Worm (Caenorhabditis elegans) whole organism, mixed stage, embryonic: Measurements from ENCODE around the gene ZC404.2.

Source experiments
- M03D4.4 ChIP-seq: sonication (generic microtip); optimal IDR thresholded peaks from 2 replicates; lab custom pipeline; 2017; ENCODE audit warnings: mild to moderate bottlenecking, missing genetic modification characterization, missing compliant biosample characterization
- bed-3 ChIP-seq: fragments of 200-800 bp; sonication (Bioruptor generic); optimal IDR thresholded peaks from 3 replicates; lab custom pipeline; 2018; ENCODE audit warnings: mild to moderate bottlenecking, missing genetic modification characterization, moderate library complexity, missing compliant biosample characterization
- blmp-1 ChIP-seq: fragments of 150-350 bp; optimal IDR thresholded peaks from 2 replicates; lab custom pipeline; 2014; ENCODE audit warnings: missing biosample characterization, missing genetic modification characterization
- ceh-39 ChIP-seq: fragments of 150-350 bp; optimal IDR thresholded peaks from 2 replicates; lab custom pipeline; 2014; ENCODE audit warnings: missing biosample characterization, missing genetic modification characterization
- ceh-43 ChIP-seq: fragments of 200-800 bp; sonication (Bioruptor generic); optimal IDR thresholded peaks from 2 replicates; lab custom pipeline; 2018; ENCODE audit warnings: mild to moderate bottlenecking, missing genetic modification characterization, moderate library complexity, missing compliant biosample characterization
- ceh-83 ChIP-seq: fragments of 200-800 bp; sonication (Bioruptor generic); optimal IDR thresholded peaks from 2 replicates; lab custom pipeline; 2018; ENCODE audit warnings: mild to moderate bottlenecking, missing genetic modification characterization, missing compliant biosample characterization
- ces-1 ChIP-seq: fragments of 150-350 bp; optimal IDR thresholded peaks from 2 replicates; lab custom pipeline; 2014; ENCODE audit warnings: missing biosample characterization, missing genetic modification reagents, missing genetic modification characterization
- cnd-1 ChIP-seq: fragments of 200-800 bp; sonication (Bioruptor generic); optimal IDR thresholded peaks from 2 replicates; lab custom pipeline; 2018; ENCODE audit warnings: mild to moderate bottlenecking, missing genetic modification characterization, missing compliant biosample characterization
- drap-1 ChIP-seq: fragments of 200-800 bp; sonication (Bioruptor generic); optimal IDR thresholded peaks from 3 replicates; lab custom pipeline; 2018; ENCODE audit warnings: mild to moderate bottlenecking, missing genetic modification characterization, missing compliant biosample characterization
- elt-3 ChIP-seq: fragments of 150-350 bp; optimal IDR thresholded peaks from 2 replicates; lab custom pipeline; 2014; ENCODE audit warnings: missing biosample characterization, missing genetic modification characterization
- flh-1 ChIP-seq: fragments of 200-800 bp; sonication (Bioruptor generic); optimal IDR thresholded peaks from 2 replicates; lab custom pipeline; 2018; ENCODE audit warnings: mild to moderate bottlenecking, missing genetic modification characterization, moderate library complexity, missing compliant biosample characterization
- ham-2 ChIP-seq: fragments of 200-800 bp; sonication (Bioruptor generic); optimal IDR thresholded peaks from 2 replicates; lab custom pipeline; 2018; ENCODE audit warnings: mild to moderate bottlenecking, missing genetic modification characterization, missing compliant biosample characterization
- hlh-1 ChIP-seq: fragments of 150-350 bp; optimal IDR thresholded peaks from 2 replicates; lab custom pipeline; 2014; ENCODE audit warnings: missing biosample characterization, missing genetic modification reagents, missing genetic modification characterization
- lsy-2 ChIP-seq: fragments of 150-350 bp; optimal IDR thresholded peaks from 2 replicates; lab custom pipeline; 2014; ENCODE audit warnings: missing biosample characterization, missing genetic modification characterization
- mab-5 ChIP-seq: fragments of 150-350 bp; optimal IDR thresholded peaks from 2 replicates; lab custom pipeline; 2014; ENCODE audit warnings: missing biosample characterization, missing genetic modification characterization
- mep-1 ChIP-seq: fragments of 150-350 bp; optimal IDR thresholded peaks from 2 replicates; lab custom pipeline; 2017; ENCODE audit warnings: missing biosample characterization, missing genetic modification reagents, missing genetic modification characterization, inconsistent platforms
- mls-2 ChIP-seq: sonication (generic microtip); optimal IDR thresholded peaks from 2 replicates; lab custom pipeline; 2016; ENCODE audit warnings: mild to moderate bottlenecking, missing genetic modification characterization, moderate library complexity, missing compliant biosample characterization
- nhr-2 ChIP-seq: fragments of 150-350 bp; optimal IDR thresholded peaks from 2 replicates; lab custom pipeline; 2014; ENCODE audit warnings: missing biosample characterization, missing genetic modification characterization
- nhr-237 ChIP-seq: fragments of 150-350 bp; optimal IDR thresholded peaks from 2 replicates; lab custom pipeline; 2014; ENCODE audit warnings: missing biosample characterization, missing genetic modification characterization
- nhr-28 ChIP-seq: fragments of 150-350 bp; optimal IDR thresholded peaks from 2 replicates; lab custom pipeline; 2014; ENCODE audit warnings: missing biosample characterization, missing genetic modification characterization
- nhr-76 ChIP-seq: sonication (generic microtip); optimal IDR thresholded peaks from 2 replicates; lab custom pipeline; 2017; ENCODE audit warnings: missing biosample characterization, missing genetic modification characterization
- pha-4 ChIP-seq: fragments of 150-350 bp; optimal IDR thresholded peaks from 2 replicates; lab custom pipeline; 2018; ENCODE audit warnings: missing biosample characterization, missing genetic modification reagents, missing genetic modification characterization
- sem-2 ChIP-seq: fragments of 200-800 bp; sonication (Bioruptor generic); optimal IDR thresholded peaks from 2 replicates; lab custom pipeline; 2018; ENCODE audit warnings: mild to moderate bottlenecking, missing genetic modification characterization, missing compliant biosample characterization
- snpc-4 ChIP-seq: fragments of 150-350 bp; optimal IDR thresholded peaks from 2 replicates; lab custom pipeline; 2014; ENCODE audit warnings: missing biosample characterization, missing genetic modification characterization
- sptf-1 ChIP-seq: sonication (generic microtip); optimal IDR thresholded peaks from 2 replicates; lab custom pipeline; 2017; ENCODE audit warnings: mild to moderate bottlenecking, missing genetic modification characterization, moderate library complexity, missing compliant biosample characterization
- tbx-8 ChIP-seq: fragments of 200-800 bp; sonication (Bioruptor generic); optimal IDR thresholded peaks from 2 replicates; lab custom pipeline; 2018; ENCODE audit warnings: mild to moderate bottlenecking, missing genetic modification characterization, moderate library complexity, missing compliant biosample characterization
- unc-120 ChIP-seq: sonication (generic microtip); optimal IDR thresholded peaks from 2 replicates; lab custom pipeline; 2017; ENCODE audit warnings: missing genetic modification characterization, missing compliant biosample characterization; ENCODE audit not compliant: poor library complexity, severe bottlenecking
- unc-39 ChIP-seq: fragments of 150-350 bp; optimal IDR thresholded peaks from 2 replicates; lab custom pipeline; 2014; ENCODE audit warnings: missing biosample characterization, missing genetic modification characterization
- unc-62 ChIP-seq: fragments of 150-350 bp; optimal IDR thresholded peaks from 2 replicates; lab custom pipeline; 2014; ENCODE audit warnings: missing biosample characterization, missing genetic modification reagents, missing genetic modification characterization
- zip-8 ChIP-seq: fragments of 150-350 bp; optimal IDR thresholded peaks from 2 replicates; lab custom pipeline; 2014; ENCODE audit warnings: missing biosample characterization, missing genetic modification characterization
- ztf-11 ChIP-seq: fragments of 150-350 bp; optimal IDR thresholded peaks from 2 replicates; lab custom pipeline; 2014; ENCODE audit warnings: missing biosample characterization, missing genetic modification characterization

The ZC404.2 gene

ce11 chrV:6803992-6804391, 16.2 kb downstream of the ZC404.2 start, which contains the start of gene dmsr-11:
TSS of gene dmsr-11 (minus strand) at chrV:6804092.
- TF ChIP-seq pha-4 (tag; lab: Kevin White, UChicago) = no peak
- no peak for TF ChIP-seq mep-1 (tag; lab: Kevin White, UChicago)
- no peak for TF ChIP-seq bed-3 (GFP tag; lab: Kevin White, UChicago)
- TF ChIP-seq cnd-1 (tag; lab: Kevin White, UChicago) = no peak
- no peak for TF ChIP-seq lsy-2 (tag; lab: Kevin White, UChicago)
- no peak for TF ChIP-seq snpc-4 (tag; lab: Kevin White, UChicago)
- TF ChIP-seq nhr-76 = no peak
- TF ChIP-seq zip-8 (tag; lab: Kevin White, UChicago) = no peak
- no peak for TF ChIP-seq mls-2 (tag; lab: Kevin White, UChicago)
- no peak for TF ChIP-seq unc-39 (tag; lab: Kevin White, UChicago)
- no peak for TF ChIP-seq ces-1
- no peak for TF ChIP-seq elt-3
- TF ChIP-seq sem-2 (GFP tag; lab: Kevin White, UChicago) = no peak
- TF ChIP-seq ceh-83 (GFP tag; lab: Kevin White, UChicago) = no peak
- TF ChIP-seq ham-2 (GFP tag; lab: Kevin White, UChicago) = no peak
- TF ChIP-seq nhr-237 (tag; lab: Kevin White, UChicago) = no peak
- TF ChIP-seq unc-62 (GFP tag; lab: Kevin White, UChicago) = no peak
- no peak for TF ChIP-seq nhr-2 (tag; lab: Kevin White, UChicago)

- TF ChIP-seq ceh-39 (tag; lab: Kevin White, UChicago) (no peak), hlh-1 (no peak), unc-120 (tag; lab: Kevin White, UChicago) (no peak), drap-1 (GFP tag; lab: Kevin White, UChicago) (no peak), ces-1 (no peak), ceh-43 (GFP tag; lab: Kevin White, UChicago) (no peak), ceh-83 (GFP tag; lab: Kevin White, UChicago) (no peak), nhr-237 (tag; lab: Kevin White, UChicago) (no peak), ztf-11 (no peak), mep-1 (tag; lab: Kevin White, UChicago) (no peak), M03D4.4 (tag; lab: Kevin White, UChicago) (no peak), snpc-4 (tag; lab: Kevin White, UChicago) (no peak), flh-1 (GFP tag; lab: Kevin White, UChicago) (no peak), tbx-8 (GFP tag; lab: Kevin White, UChicago) (no peak), pha-4 (tag; lab: Kevin White, UChicago) (no peak)
Observed at ce11 chrV:6806340-6806739, 18.6 kb downstream of the ZC404.2 start, which contains the start of gene dmsr-12. TSS of gene dmsr-12 (minus strand) at chrV:6806440.

DNA sequence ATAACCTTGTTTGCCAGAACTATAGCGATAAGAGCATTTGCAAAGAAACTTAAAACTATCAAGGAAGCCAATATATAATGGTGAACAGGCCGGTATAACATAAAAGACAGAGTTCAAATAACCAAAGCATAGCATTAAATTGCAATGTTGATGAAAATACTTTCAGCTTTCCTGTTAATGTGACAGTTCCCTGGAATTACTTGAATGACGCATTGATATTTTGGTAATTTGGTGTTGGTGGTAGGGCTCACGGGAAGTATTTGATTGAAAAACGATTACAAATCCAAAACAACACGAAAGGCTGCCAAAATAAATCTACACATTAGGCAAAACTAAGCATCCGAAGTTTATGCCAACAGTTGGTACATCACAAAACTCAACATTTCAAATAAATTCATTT, 21.2 kb downstream of the ZC404.2 start, which contains the start of gene dmsr-16:
TSS of gene dmsr-16 (minus strand) at position 101 of the 400 bp plus-strand sequence.
- TF ChIP-seq drap-1 (GFP tag; lab: Kevin White, UChicago) = no peak
- no peak for TF ChIP-seq unc-120 (tag; lab: Kevin White, UChicago)
- TF ChIP-seq cnd-1 (tag; lab: Kevin White, UChicago) = no peak
- no peak for TF ChIP-seq ceh-83 (GFP tag; lab: Kevin White, UChicago)
- no peak for TF ChIP-seq mab-5 (tag; lab: Kevin White, UChicago)
- no peak for TF ChIP-seq unc-62 (GFP tag; lab: Kevin White, UChicago)

DNA sequence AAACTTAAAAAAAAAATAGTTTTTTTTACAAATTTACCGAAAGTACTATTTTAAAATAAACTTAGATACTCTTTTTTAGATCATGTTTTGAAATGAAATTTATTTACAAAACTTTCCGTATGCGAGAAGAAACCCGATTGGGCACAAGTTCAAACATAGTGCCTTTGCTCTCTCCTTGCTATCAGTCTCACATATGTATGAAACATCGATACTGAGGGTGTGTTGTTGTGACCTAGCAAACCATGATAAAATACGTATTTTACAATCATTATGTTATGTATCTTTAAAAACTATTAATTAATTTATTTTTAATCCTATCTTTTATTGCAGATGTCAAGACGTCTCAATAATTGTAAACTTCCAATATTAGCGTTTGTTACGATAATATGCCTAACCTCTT, 22.3 kb downstream of the ZC404.2 start:
- TF ChIP-seq blmp-1 (tag; lab: Kevin White, UChicago) (no peak), ceh-39 (tag; lab: Kevin White, UChicago) (no peak), M03D4.4 (tag; lab: Kevin White, UChicago) (no peak), snpc-4 (tag; lab: Kevin White, UChicago) (no peak), ceh-83 (GFP tag; lab: Kevin White, UChicago) (no peak), mep-1 (tag; lab: Kevin White, UChicago) (no peak), drap-1 (GFP tag; lab: Kevin White, UChicago) (no peak), unc-62 (GFP tag; lab: Kevin White, UChicago) (no peak), ham-2 (GFP tag; lab: Kevin White, UChicago) (no peak), tbx-8 (GFP tag; lab: Kevin White, UChicago) (no peak), ces-1 (no peak), nhr-28 (no peak), pha-4 (tag; lab: Kevin White, UChicago) (no peak)

ce11 chrV:6811863-6812262, 24.1 kb downstream of the ZC404.2 start:
- TF ChIP-seq sptf-1 (no peak), snpc-4 (tag; lab: Kevin White, UChicago) (no peak), pha-4 (tag; lab: Kevin White, UChicago) (no peak), flh-1 (GFP tag; lab: Kevin White, UChicago) (no peak), ceh-39 (tag; lab: Kevin White, UChicago) (no peak), blmp-1 (tag; lab: Kevin White, UChicago) (no peak)
